Fruit fly (Drosophila melanogaster) whole organism, embryonic: ENCODE measurements around the gene Rdh.
A peak's percentile ranks its signal among the peaks of the same experiment; 100 is the strongest.

Source experiments
- ATbp ChIP-seq: fragments of 200-800 bp; sonication (Bioruptor generic); optimal IDR thresholded peaks from 2 replicates; lab custom pipeline; 2017; ENCODE audit warnings: missing biosample characterization, mild to moderate bottlenecking, missing genetic modification characterization, missing genetic modification reagents
- Atf3 ChIP-seq: fragments of 200-800 bp; sonication (Bioruptor generic); optimal IDR thresholded peaks from 3 replicates; lab custom pipeline; 2016; ENCODE audit warnings: missing biosample characterization, missing genetic modification characterization
- Awh ChIP-seq: fragments of 200-800 bp; sonication (Bioruptor generic); IDR thresholded peaks from 2 replicates; pipeline ENCODE4, ENCODE4 v1.3.6; 2022; ENCODE audit warnings: missing biosample characterization, missing genetic modification characterization
- B-H2 ChIP-seq: fragments of 200-800 bp; sonication (Bioruptor generic); optimal IDR thresholded peaks from 2 replicates; lab custom pipeline; 2018; ENCODE audit warnings: missing biosample characterization, mild to moderate bottlenecking, missing genetic modification characterization
- CG10209 ChIP-seq: fragments of 200-800 bp; sonication (Bioruptor generic); optimal IDR thresholded peaks from 3 replicates; lab custom pipeline; 2017; ENCODE audit warnings: missing biosample characterization, mild to moderate bottlenecking, missing genetic modification characterization, missing genetic modification reagents
- CG10959 ChIP-seq: fragments of 200-800 bp; sonication (Bioruptor generic); IDR thresholded peaks from 2 replicates; pipeline ENCODE4 v1.3.6; 2022; ENCODE audit warnings: missing biosample characterization, missing genetic modification characterization
- CG10979 ChIP-seq: fragments of 200-800 bp; sonication (Bioruptor generic); optimal IDR thresholded peaks from 2 replicates; lab custom pipeline; 2018; ENCODE audit warnings: missing biosample characterization, mild to moderate bottlenecking, missing genetic modification characterization, moderate library complexity
- CG11504 ChIP-seq: fragments of 200-800 bp; sonication (Bioruptor generic); optimal IDR thresholded peaks from 3 replicates; lab custom pipeline; 2019; ENCODE audit warnings: missing biosample characterization, mild to moderate bottlenecking, missing genetic modification characterization, moderate library complexity
- CG1529 ChIP-seq: fragments of 200-800 bp; sonication (Bioruptor generic); optimal IDR thresholded peaks from 3 replicates; lab custom pipeline; 2018; ENCODE audit warnings: missing biosample characterization, missing genetic modification characterization
- CG15696 ChIP-seq: fragments of 200-800 bp; sonication (Bioruptor generic); optimal IDR thresholded peaks from 2 replicates; lab custom pipeline; 2019; ENCODE audit warnings: missing biosample characterization, mild to moderate bottlenecking, missing genetic modification characterization, moderate library complexity
- CG1647 ChIP-seq: fragments of 200-800 bp; sonication (Bioruptor generic); optimal IDR thresholded peaks from 3 replicates; lab custom pipeline; 2016; ENCODE audit warnings: missing biosample characterization, missing genetic modification characterization
- CG16863 ChIP-seq: fragments of 200-800 bp; sonication (Bioruptor generic); optimal IDR thresholded peaks from 3 replicates; lab custom pipeline; 2016; ENCODE audit warnings: missing biosample characterization, missing genetic modification characterization
- CG17802 ChIP-seq: fragments of 200-800 bp; sonication (Bioruptor generic); optimal IDR thresholded peaks from 2 replicates; lab custom pipeline; 2018; ENCODE audit warnings: missing biosample characterization, mild to moderate bottlenecking, missing genetic modification characterization, moderate library complexity
- CG17829 ChIP-seq: fragments of 200-800 bp; optimal IDR thresholded peaks from 2 replicates; lab custom pipeline; 2019; ENCODE audit warnings: missing biosample characterization, mild to moderate bottlenecking, missing genetic modification characterization, moderate library complexity
- CG2889 ChIP-seq: fragments of 200-800 bp; sonication (Bioruptor generic); IDR thresholded peaks from 3 replicates; pipeline ENCODE4 v1.3.6; 2022; ENCODE audit warnings: missing biosample characterization, missing genetic modification characterization
- CG4424 ChIP-seq: fragments of 200-800 bp; sonication (Bioruptor generic); optimal IDR thresholded peaks from 3 replicates; lab custom pipeline; 2016; ENCODE audit warnings: missing biosample characterization, missing genetic modification characterization
- CG4854 ChIP-seq: fragments of 200-800 bp; sonication (Bioruptor generic); optimal IDR thresholded peaks from 2 replicates; lab custom pipeline; 2016; ENCODE audit warnings: missing biosample characterization, missing genetic modification characterization, inconsistent platforms
- CG5245 ChIP-seq: fragments of 200-800 bp; sonication (Bioruptor generic); optimal IDR thresholded peaks from 3 replicates; lab custom pipeline; 2016; ENCODE audit warnings: missing biosample characterization, missing genetic modification characterization
- CG7556 ChIP-seq: fragments of 200-800 bp; sonication (Bioruptor generic); optimal IDR thresholded peaks from 2 replicates; lab custom pipeline; 2017; ENCODE audit warnings: missing biosample characterization, mild to moderate bottlenecking, missing genetic modification characterization
- CG8924 ChIP-seq: fragments of 200-800 bp; optimal IDR thresholded peaks from 3 replicates; lab custom pipeline; 2019; ENCODE audit warnings: missing biosample characterization, mild to moderate bottlenecking, missing genetic modification characterization, moderate library complexity
- CG9727 ChIP-seq: fragments of 200-800 bp; sonication (Bioruptor generic); optimal IDR thresholded peaks from 3 replicates; lab custom pipeline; 2017; ENCODE audit warnings: missing biosample characterization, mild to moderate bottlenecking, missing genetic modification characterization
- Dip2 ChIP-seq: fragments of 200-800 bp; sonication (Bioruptor generic); IDR thresholded peaks from 2 replicates; pipeline ENCODE4 v1.3.6; 2022; ENCODE audit warnings: missing biosample characterization, missing genetic modification characterization
- Dip3 ChIP-seq: fragments of 200-800 bp; sonication (Bioruptor generic); optimal IDR thresholded peaks from 3 replicates; lab custom pipeline; 2016; ENCODE audit warnings: missing biosample characterization, missing genetic modification characterization
- Gsc ChIP-seq: fragments of 200-800 bp; sonication (Bioruptor generic); IDR thresholded peaks from 2 replicates; pipeline ENCODE4 v1.3.6; 2022; ENCODE audit warnings: missing biosample characterization, missing genetic modification characterization
- HLH3B ChIP-seq: fragments of 200-800 bp; sonication (Bioruptor generic); IDR thresholded peaks from 2 replicates; pipeline ENCODE4 v1.3.6; 2022; ENCODE audit warnings: missing biosample characterization, missing genetic modification characterization
- HmgZ ChIP-seq: fragments of 200-800 bp; sonication (Bioruptor generic); optimal IDR thresholded peaks from 2 replicates; lab custom pipeline; 2018; ENCODE audit warnings: missing biosample characterization, mild to moderate bottlenecking, missing genetic modification characterization
- Hr51 ChIP-seq, 2 experiments: fragments of 200-800 bp; sonication (Bioruptor generic); optimal IDR thresholded peaks; 2 replicates in 1 of 2; 3 replicates in 1 of 2; lab custom pipeline; 2016 to 2018; ENCODE audit warnings: missing biosample characterization in 2 of 2, missing genetic modification characterization in 2 of 2, mild to moderate bottlenecking in 1 of 2, moderate library complexity in 1 of 2
- Med ChIP-seq: fragments of 200-800 bp; sonication (Bioruptor generic); peaks from one replicate; lab custom pipeline; 2016; ENCODE audit warnings: missing biosample characterization, missing genetic modification characterization, mild to moderate bottlenecking, inconsistent platforms, moderate library complexity
- Rx ChIP-seq: fragments of 200-800 bp; sonication (Bioruptor generic); IDR thresholded peaks from 2 replicates; pipeline ENCODE4 v1.3.6; 2022; ENCODE audit warnings: missing biosample characterization, missing genetic modification characterization
- Xbp1 ChIP-seq: fragments of 200-800 bp; sonication (Bioruptor generic); optimal IDR thresholded peaks from 3 replicates; lab custom pipeline; 2016; ENCODE audit warnings: missing biosample characterization, mild to moderate bottlenecking, missing genetic modification characterization
- YL-1 ChIP-seq: fragments of 200-800 bp; sonication (Bioruptor generic); optimal IDR thresholded peaks from 3 replicates; lab custom pipeline; 2017; ENCODE audit warnings: missing biosample characterization, mild to moderate bottlenecking, missing genetic modification characterization
- abd-A ChIP-seq: fragments of 200-800 bp; sonication (Bioruptor generic); optimal IDR thresholded peaks from 3 replicates; lab custom pipeline; 2019; ENCODE audit warnings: missing biosample characterization, mild to moderate bottlenecking, missing genetic modification characterization, moderate library complexity
- bsh ChIP-seq, 2 experiments: fragments of 200-800 bp; sonication (Bioruptor generic); optimal IDR thresholded peaks; 2 replicates each; lab custom pipeline; 2017 to 2018; ENCODE audit warnings: mild to moderate bottlenecking in 2 of 2, missing biosample characterization in 2 of 2, missing genetic modification characterization in 2 of 2, moderate library complexity in 1 of 2
- chinmo ChIP-seq: fragments of 200-800 bp; sonication (Bioruptor generic); IDR thresholded peaks from 4 replicates; pipeline ENCODE4 v1.3.6; 2022; ENCODE audit warnings: missing biosample characterization, missing genetic modification characterization; ENCODE audit not compliant: partially characterized antibody
- chm ChIP-seq: fragments of 200-800 bp; sonication (Bioruptor generic); IDR thresholded peaks from 2 replicates; pipeline ENCODE4 v1.3.6; 2022; ENCODE audit warnings: missing biosample characterization, missing genetic modification characterization
- crp ChIP-seq, 2 experiments: fragments of 200-800 bp; sonication (Bioruptor generic); optimal IDR thresholded peaks; 2 replicates in 1 of 2; 3 replicates in 1 of 2; lab custom pipeline; 2017; ENCODE audit warnings: missing biosample characterization in 2 of 2, missing genetic modification characterization in 2 of 2, mild to moderate bottlenecking in 1 of 2, moderate library complexity in 1 of 2
- eve ChIP-seq, 2 experiments: fragments of >200 bp; optimal IDR thresholded peaks; 2 replicates each; lab custom pipeline; 2017; ENCODE audit warnings: missing biosample characterization in 2 of 2, missing genetic modification characterization in 2 of 2
- gsb ChIP-seq: fragments of 200-800 bp; sonication (Bioruptor generic); IDR thresholded peaks from 2 replicates; pipeline ENCODE4 v1.3.6; 2022; ENCODE audit warnings: missing biosample characterization, missing genetic modification characterization
- lov ChIP-seq, 2 experiments: fragments of 200-800 bp in 1 of 2; fragments of >200 bp in 1 of 2; sonication (Bioruptor generic) in 1 of 2; IDR thresholded peaks in 1 of 2; optimal IDR thresholded peaks in 1 of 2; 2 replicates in 1 of 2; 3 replicates in 1 of 2; pipeline versions ENCODE4 v1.3.6 to Lab custom; 2017 to 2022; ENCODE audit warnings: missing biosample characterization in 1 of 2, missing genetic modification characterization in 1 of 2
- oc ChIP-seq: fragments of 200-800 bp; sonication (Bioruptor generic); optimal IDR thresholded peaks from 2 replicates; lab custom pipeline; 2018; ENCODE audit warnings: missing biosample characterization, mild to moderate bottlenecking, missing genetic modification characterization, moderate library complexity
- onecut ChIP-seq: fragments of 200-800 bp; sonication (Bioruptor generic); IDR thresholded peaks from 2 replicates; pipeline ENCODE4 v1.3.6; 2022; ENCODE audit warnings: missing biosample characterization, missing genetic modification characterization
- pita ChIP-seq: fragments of 200-800 bp; sonication (Bioruptor generic); optimal IDR thresholded peaks from 2 replicates; lab custom pipeline; 2017; ENCODE audit warnings: missing biosample characterization, mild to moderate bottlenecking, missing genetic modification characterization
- ro ChIP-seq: fragments of 200-800 bp; sonication (Bioruptor generic); IDR thresholded peaks from 2 replicates; pipeline ENCODE4 v1.3.6; 2022; ENCODE audit warnings: missing biosample characterization, missing genetic modification characterization
- sd ChIP-seq: fragments of 200-800 bp; sonication (Bioruptor generic); optimal IDR thresholded peaks from 3 replicates; lab custom pipeline; 2018; ENCODE audit warnings: missing biosample characterization, mild to moderate bottlenecking, missing genetic modification characterization, moderate library complexity
- sug ChIP-seq: fragments of 200-800 bp; optimal IDR thresholded peaks from 2 replicates; lab custom pipeline; 2019; ENCODE audit warnings: missing biosample characterization, mild to moderate bottlenecking, missing genetic modification characterization, moderate library complexity
- tll ChIP-seq, 2 experiments: fragments of 200-800 bp in 1 of 2; fragments of >200 bp in 1 of 2; sonication (Bioruptor generic) in 1 of 2; optimal IDR thresholded peaks; 2 replicates each; lab custom pipeline; 2017 to 2019; ENCODE audit warnings: missing biosample characterization in 2 of 2, missing genetic modification characterization in 2 of 2, mild to moderate bottlenecking in 1 of 2, moderate library complexity in 1 of 2
- vfl ChIP-seq: fragments of 200-800 bp; sonication (Bioruptor generic); optimal IDR thresholded peaks from 2 replicates; lab custom pipeline; 2016; ENCODE audit warnings: missing biosample characterization, missing genetic modification characterization
- vvl ChIP-seq: fragments of 200-800 bp; sonication (Bioruptor generic); IDR thresholded peaks from 2 replicates; pipeline ENCODE4 v1.3.6; 2022; ENCODE audit warnings: missing biosample characterization, missing genetic modification characterization
- zen2 ChIP-seq: fragments of 200-800 bp; sonication (Bioruptor generic); IDR thresholded peaks from 3 replicates; pipeline ENCODE4 v1.3.6; 2022; ENCODE audit warnings: missing biosample characterization, missing genetic modification characterization; ENCODE audit not compliant: partially characterized antibody
- zfh1 ChIP-seq: fragments of 200-800 bp; sonication (Bioruptor generic); IDR thresholded peaks from 3 replicates; pipeline ENCODE4 v1.3.6; 2022; ENCODE audit warnings: missing biosample characterization, missing genetic modification characterization

Gene Rdh

DNA sequence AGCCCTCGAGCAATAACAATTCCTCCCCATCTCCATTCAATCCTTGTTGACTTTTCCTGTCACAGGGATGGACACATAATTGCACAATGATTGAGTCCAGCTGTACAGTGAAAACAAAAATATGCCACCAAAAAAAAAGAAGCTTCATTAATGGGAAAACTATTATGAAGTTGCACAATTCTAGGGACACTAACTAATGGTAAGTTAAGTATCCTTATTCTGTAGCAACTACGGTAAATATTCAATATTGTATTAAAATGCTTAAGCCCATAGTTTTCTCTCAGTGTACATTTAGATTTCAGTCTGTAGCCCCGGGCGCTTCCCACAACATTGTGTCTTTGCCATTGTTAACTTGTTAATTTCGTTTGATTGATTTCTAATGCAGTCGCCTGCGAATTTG is 49.8 kb downstream of the Rdh start (continued):
- TF ChIP-seq CG1647 (GFP tag; lab: Kevin White, UChicago) (peak; percentile 14), Med (peak; percentile 64), pita (GFP tag; lab: Kevin White, UChicago) (no peak), CG11504 (tag; lab: Kevin White, UChicago) (peak; percentile 38), CG9727 (GFP tag; lab: Kevin White, UChicago) (peak; percentile 65), YL-1 (GFP tag; lab: Kevin White, UChicago) (no peak), sd (tag; lab: Kevin White, UChicago) (no peak), CG4854 (GFP tag; lab: Kevin White, UChicago) (no peak), vfl (GFP tag; lab: Kevin White, UChicago) (no peak), HLH3B (GFP tag; lab: Robert Waterston, UW) (peak; percentile 30; the same call in 1 of the 2 replicates), Hr51 (GFP tag; optimal IDR thresholded peaks at IDR 0.05; lab: Kevin White, UChicago) (peak in 1 of 2 experiments; percentile 6), B-H2 (GFP tag; lab: Kevin White, UChicago) (no peak), Gsc (GFP tag; lab: Robert Waterston, UW) (no peak), CG17802 (tag; lab: Kevin White, UChicago) (no peak), bsh (GFP tag; optimal IDR thresholded peaks at IDR 0.05; lab: Kevin White, UChicago) (peak in 1 of 2 experiments; percentile 75), zfh1 (GFP tag; lab: Robert Waterston, UW) (peak; percentile 8; the same call in 1 of the 3 replicates), crp (GFP tag; optimal IDR thresholded peaks at IDR 0.05; lab: Kevin White, UChicago) (no peak), chm (GFP tag; lab: Robert Waterston, UW) (no peak), ATbp (peak; percentile 17), CG2889 (GFP tag; lab: Robert Waterston, UW) (no peak), CG8924 (tag; lab: Kevin White, UChicago) (peak; percentile 40), CG17829 (tag; lab: Kevin White, UChicago) (peak; percentile 69), lov (optimal IDR thresholded peaks at IDR 0.05; lab: Kevin White, UChicago) (no peak), lov (GFP tag; IDR thresholded peaks at IDR 0.05; lab: Robert Waterston, UW) (no peak), gsb (GFP tag; lab: Robert Waterston, UW) (no peak), vvl (GFP tag; lab: Robert Waterston, UW) (peak; percentile 30; the same call in 1 of the 2 replicates), CG4424 (GFP tag; lab: Kevin White, UChicago) (peak; percentile 29), CG1529 (peak; percentile 19), CG15696 (tag; lab: Kevin White, UChicago) (peak; percentile 53), CG16863 (GFP tag; lab: Kevin White, UChicago) (peak; percentile 38), ro (GFP tag; lab: Robert Waterston, UW) (no peak), tll (GFP tag; optimal IDR thresholded peaks at IDR 0.05; lab: Kevin White, UChicago) (no peak), HmgZ (tag; lab: Kevin White, UChicago) (no peak), zen2 (no peak), CG10979 (tag; lab: Kevin White, UChicago) (peak; percentile 66), CG5245 (GFP tag; lab: Kevin White, UChicago) (no peak), Xbp1 (GFP tag; lab: Kevin White, UChicago) (peak; percentile 50), CG7556 (GFP tag; lab: Kevin White, UChicago) (no peak), Atf3 (GFP tag; lab: Kevin White, UChicago) (peak; percentile 6)

DNA sequence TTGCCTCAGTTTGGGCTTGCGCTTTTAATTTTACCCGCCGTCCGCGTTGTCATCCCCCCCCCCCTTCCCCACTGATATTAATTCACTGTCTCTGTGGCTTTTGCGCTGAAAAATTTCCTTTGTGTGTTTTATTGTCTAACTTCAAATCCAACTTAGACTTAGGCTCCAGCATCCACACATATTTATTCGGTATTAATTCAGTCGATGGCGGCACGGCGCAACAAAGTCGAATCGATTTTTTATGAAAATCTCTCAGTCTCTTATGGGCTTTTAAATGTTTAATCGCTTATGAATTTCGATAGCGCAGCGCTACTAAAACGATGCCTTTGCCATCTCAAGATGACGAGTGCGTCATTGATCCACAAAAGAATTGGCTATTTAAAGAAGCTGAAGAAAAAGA is 50.7 kb downstream of the Rdh start:
- peak; percentile 57 for TF ChIP-seq abd-A (tag; lab: Kevin White, UChicago)
- TF ChIP-seq CG10209 (GFP tag; lab: Kevin White, UChicago): no peak
- no peak for TF ChIP-seq Dip3 (GFP tag; lab: Kevin White, UChicago)
- peak; percentile 37 for TF ChIP-seq onecut (GFP tag; lab: Robert Waterston, UW)
- TF ChIP-seq Dip2 (GFP tag; lab: Robert Waterston, UW): no peak
- TF ChIP-seq Awh (GFP tag; lab: Robert Waterston, UW): peak; percentile 67; the same call in 1 of the 2 replicates
- TF ChIP-seq vvl (GFP tag; lab: Robert Waterston, UW): peak; percentile 55
- no peak for TF ChIP-seq Rx (GFP tag; lab: Robert Waterston, UW)
- no peak for TF ChIP-seq sug (tag; lab: Kevin White, UChicago)
- TF ChIP-seq chinmo (GFP tag; lab: Robert Waterston, UW): 0 out of 4 replicates have a peak, but pooled peaks have one; percentile 60
- TF ChIP-seq oc: peak; percentile 51
- TF ChIP-seq eve (GFP tag; optimal IDR thresholded peaks at IDR 0.05; lab: Kevin White, UChicago): peak in 1 of 2 experiments; percentile 23
- TF ChIP-seq Xbp1 (GFP tag; lab: Kevin White, UChicago): no peak
- no peak for TF ChIP-seq CG10959
